Fruit fly (Drosophila melanogaster): ENCODE measurements around the gene CG17440.
A peak's percentile ranks its signal among the peaks of the same experiment; 100 is the strongest.

CG17440 gene

dm6 chrX:9255964-9256520 is 13.7 kb downstream of the CG17440 start, which contains the start of gene ric8a (continued):
- TF ChIP-seq CG11398 (GFP tag; optimal IDR thresholded peaks at IDR 0.05) (no peak), CG2712 (tag; optimal IDR thresholded peaks at IDR 0.05) (no peak), so (GFP tag; IDR thresholded peaks at IDR 0.05) (no peak), MESR4 (GFP tag; optimal IDR thresholded peaks at IDR 0.05) (peak; percentile 76), schlank (tag; optimal IDR thresholded peaks at IDR 0.05) (no peak), CG11695 (GFP tag; IDR thresholded peaks at IDR 0.05) (no peak), CG3995 (GFP tag; optimal IDR thresholded peaks at IDR 0.05) (no peak), Mrtf (GFP tag; IDR thresholded peaks at IDR 0.05) (no peak), CG10565 (GFP tag; optimal IDR thresholded peaks at IDR 0.05) (no peak), bbx (GFP tag; IDR thresholded peaks at IDR 0.05; ENCODE audit: partially characterized antibody) (peak; percentile 77), Dll (GFP tag; IDR thresholded peaks at IDR 0.05; ENCODE audit: partially characterized antibody) (peak; percentile 76), CG10959 (GFP tag; IDR thresholded peaks at IDR 0.05) (no peak), CG1792 (GFP tag; optimal IDR thresholded peaks at IDR 0.05) (no peak), CG17385 (GFP tag; optimal IDR thresholded peaks at IDR 0.05) (no peak), oc (tag; optimal IDR thresholded peaks at IDR 0.05) (no peak), sob (GFP tag; IDR thresholded peaks at IDR 0.05) (no peak; the same call in 1 of the 2 replicates), Lpt (GFP tag; optimal IDR thresholded peaks at IDR 0.05) (no peak), CG4820 (GFP tag; optimal IDR thresholded peaks at IDR 0.05) (no peak), Med (GFP tag) (peak; percentile 48), CG9437 (GFP tag; optimal IDR thresholded peaks at IDR 0.05) (no peak), NfI (GFP tag; optimal IDR thresholded peaks at IDR 0.05) (no peak), tna (GFP tag; IDR thresholded peaks at IDR 0.05; ENCODE audit: partially characterized antibody) (peak; percentile 54), salm (tag; optimal IDR thresholded peaks at IDR 0.05) (no peak), Ets97D (GFP tag; optimal IDR thresholded peaks at IDR 0.05) (no peak), CG14965 (GFP tag; optimal IDR thresholded peaks at IDR 0.05; ENCODE audit: borderline replicate concordance) (no peak), pho (GFP tag; optimal IDR thresholded peaks at IDR 0.05) (no peak), vnd (GFP tag; IDR thresholded peaks at IDR 0.05; ENCODE audit: partially characterized antibody) (peak; percentile 75), CG31224 (GFP tag; IDR thresholded peaks at IDR 0.05) (no peak), CG8924 (tag; optimal IDR thresholded peaks at IDR 0.05) (peak; percentile 35), Fer3 (tag; optimal IDR thresholded peaks at IDR 0.05) (no peak), Optix (GFP tag; IDR thresholded peaks at IDR 0.05) (no peak), CTCF (GFP tag; optimal IDR thresholded peaks at IDR 0.05) (peak; percentile 10), Oaz (GFP tag; IDR thresholded peaks at IDR 0.05) (no peak), CG12071 (GFP tag; optimal IDR thresholded peaks at IDR 0.05) (no peak), CG4854 (GFP tag; optimal IDR thresholded peaks at IDR 0.05) (no peak), CG9817 (tag; optimal IDR thresholded peaks at IDR 0.05) (peak; percentile 13), CG6654 (GFP tag; optimal IDR thresholded peaks at IDR 0.05) (no peak), jumu (GFP tag; optimal IDR thresholded peaks at IDR 0.05) (no peak), hth (optimal IDR thresholded peaks at IDR 0.05) (no peak), Stat92E (GFP tag; optimal IDR thresholded peaks at IDR 0.05) (no peak), br (optimal IDR thresholded peaks at IDR 0.05) (no peak), Bgb (GFP tag; IDR thresholded peaks at IDR 0.05; ENCODE audit: partially characterized antibody) (peak; percentile 81), CG15514 (GFP tag; optimal IDR thresholded peaks at IDR 0.05) (peak; percentile 37), cwo (GFP tag; optimal IDR thresholded peaks at IDR 0.05) (no peak), CG6254 (GFP tag; optimal IDR thresholded peaks at IDR 0.05) (no peak), NC2β (GFP tag; optimal IDR thresholded peaks at IDR 0.05) (no peak), CG12219 (GFP tag; optimal IDR thresholded peaks at IDR 0.05) (no peak), CG18476 (GFP tag; optimal IDR thresholded peaks at IDR 0.05) (no peak), Deaf1 (tag; optimal IDR thresholded peaks at IDR 0.05) (no peak), kni (GFP tag; optimal IDR thresholded peaks at IDR 0.05) (no peak), Xbp1 (GFP tag; optimal IDR thresholded peaks at IDR 0.05) (peak; percentile 7)
